Worm (Caenorhabditis elegans): ENCODE measurements around the gene bli-2.

The bli-2 gene

ce11 chrII:5652334-5652733 is at the start of gene bli-2:
bli-2 (minus strand) TSS chrII:5652434.
- no peak for TF ChIP-seq unc-62 (GFP tag; optimal IDR thresholded peaks at IDR 0.05)

ce11 chrII:5701485-5701884 is 49.3 kb upstream of the bli-2 start:
- TF ChIP-seq unc-62 (GFP tag; optimal IDR thresholded peaks at IDR 0.05) = no peak

ce11 chrII:5698869-5699268 is 46.6 kb upstream of the bli-2 start, which contains the start of the genes C25H3.10 and C25H3.1:
C25H3.10 (minus strand) TSS chrII:5698969.
C25H3.1 (plus strand) TSS chrII:5699071.
- no peak for TF ChIP-seq unc-62 (GFP tag; optimal IDR thresholded peaks at IDR 0.05)

- TF ChIP-seq unc-62 (GFP tag; optimal IDR thresholded peaks at IDR 0.05) = no peak
Observed at ce11 chrII:5698254-5698653, 46.0 kb upstream of the bli-2 start.

- no peak for TF ChIP-seq unc-62 (GFP tag; optimal IDR thresholded peaks at IDR 0.05)
Observed at ce11 chrII:5697338-5697737, 45.1 kb upstream of the bli-2 start.

ce11 chrII:5696218-5696617 is 44.0 kb upstream of the bli-2 start:
- TF ChIP-seq unc-62 (GFP tag; optimal IDR thresholded peaks at IDR 0.05) = no peak

- TF ChIP-seq unc-62 (GFP tag; optimal IDR thresholded peaks at IDR 0.05) = no peak
Observed at ce11 chrII:5694798-5695197, 42.6 kb upstream of the bli-2 start, which contains the start of gene C25H3.14. C25H3.14 (plus strand) TSS chrII:5695098.

ce11 chrII:5693893-5694292 is 41.7 kb upstream of the bli-2 start, which contains the start of gene C25H3.3:
C25H3.3 (plus strand) TSS chrII:5694193.
- no peak for TF ChIP-seq unc-62 (GFP tag; optimal IDR thresholded peaks at IDR 0.05)

ce11 chrII:5691216-5691771 is 39.1 kb upstream of the bli-2 start, which contains the start of the genes ndub-5 and eif-2D:
ndub-5 (minus strand) TSS chrII:5691353.
eif-2D (plus strand) TSS chrII:5691721.
- TF ChIP-seq unc-62 (GFP tag; optimal IDR thresholded peaks at IDR 0.05) = no peak

- no peak for TF ChIP-seq unc-62 (GFP tag; optimal IDR thresholded peaks at IDR 0.05)
Observed at ce11 chrII:5688959-5689358, 36.7 kb upstream of the bli-2 start, which contains the start of gene C25H3.11. C25H3.11 (minus strand) TSS chrII:5689040.

- no peak for TF ChIP-seq unc-62 (GFP tag; optimal IDR thresholded peaks at IDR 0.05)
Observed at ce11 chrII:5680703-5681102, 28.5 kb upstream of the bli-2 start, which contains the start of gene flp-27. flp-27 (plus strand) TSS chrII:5681003.

ce11 chrII:5669580-5669979 is 17.3 kb upstream of the bli-2 start, which contains the start of gene C25H3.17:
C25H3.17 (minus strand) TSS chrII:5669680.
- no peak for TF ChIP-seq unc-62 (GFP tag; optimal IDR thresholded peaks at IDR 0.05)

- no peak for TF ChIP-seq unc-62 (GFP tag; optimal IDR thresholded peaks at IDR 0.05)
Observed at ce11 chrII:5668830-5669229, 16.6 kb upstream of the bli-2 start, which contains the start of gene C25H3.7. C25H3.7 (minus strand) TSS chrII:5668930.

ce11 chrII:5667540-5667939 is 15.3 kb upstream of the bli-2 start:
- no peak for TF ChIP-seq unc-62 (GFP tag; optimal IDR thresholded peaks at IDR 0.05)

ce11 chrII:5665991-5666390 is 13.8 kb upstream of the bli-2 start, which contains the start of gene C25H3.16:
C25H3.16 (plus strand) TSS chrII:5666291.
- no peak for TF ChIP-seq unc-62 (GFP tag; optimal IDR thresholded peaks at IDR 0.05)

- no peak for TF ChIP-seq unc-62 (GFP tag; optimal IDR thresholded peaks at IDR 0.05)
Observed at ce11 chrII:5665029-5665428, 12.8 kb upstream of the bli-2 start, which contains the start of gene C25H3.15. C25H3.15 (plus strand) TSS chrII:5665329.

- no peak for TF ChIP-seq unc-62 (GFP tag; optimal IDR thresholded peaks at IDR 0.05)
Observed at ce11 chrII:5663180-5663791, 11.1 kb upstream of the bli-2 start.

Measured in whole organism, dauer.